Fruit fly (Drosophila melanogaster) Kc167 (cell line): ENCODE measurements around the gene CG1136.

Experiments used
- Myc ChIP-seq: fragments of >200 bp; optimal IDR thresholded peaks from 2 replicates; lab custom pipeline; 2017; ENCODE audit warnings: missing external identifiers
- h ChIP-seq: fragments of >200 bp; optimal IDR thresholded peaks from 3 replicates; lab custom pipeline; 2018; ENCODE audit warnings: missing external identifiers
- psq ChIP-seq: fragments of >200 bp; optimal IDR thresholded peaks from 2 replicates; lab custom pipeline; 2017; ENCODE audit warnings: missing external identifiers

- TF ChIP-seq h, result no peak
- no peak for TF ChIP-seq Myc (lab: Kevin White, UChicago)
- no peak for TF ChIP-seq psq
Observed at dm6 chr3L:4083442-4083841, 37.0 kb downstream of the CG1136 start.
